Fruit fly (Drosophila melanogaster): Measurements from ENCODE around the gene sbr.

The sbr gene

dm6 chrX:10822678-10823440 is 24.0 kb downstream of the sbr start:
- TF ChIP-seq CG17801 (GFP tag; optimal IDR thresholded peaks at IDR 0.05; ENCODE audit: partially characterized antibody): no peak

- no peak for TF ChIP-seq CG17801 (GFP tag; optimal IDR thresholded peaks at IDR 0.05; ENCODE audit: partially characterized antibody)
Measured at dm6 chrX:10822096-10822495, 24.8 kb downstream of the sbr start.

dm6 chrX:10820741-10821140 is 26.2 kb downstream of the sbr start:
- TF ChIP-seq CG17801 (GFP tag; optimal IDR thresholded peaks at IDR 0.05; ENCODE audit: partially characterized antibody): no peak

- TF ChIP-seq CG17801 (GFP tag; optimal IDR thresholded peaks at IDR 0.05; ENCODE audit: partially characterized antibody): no peak
Measured at dm6 chrX:10816856-10817255, 30.0 kb downstream of the sbr start.

dm6 chrX:10815511-10816080 is 31.3 kb downstream of the sbr start:
- TF ChIP-seq CG17801 (GFP tag; optimal IDR thresholded peaks at IDR 0.05; ENCODE audit: partially characterized antibody): peak; percentile 40

- TF ChIP-seq CG17801 (GFP tag; optimal IDR thresholded peaks at IDR 0.05; ENCODE audit: partially characterized antibody): no peak
Measured at dm6 chrX:10814832-10815372, 32.0 kb downstream of the sbr start.

dm6 chrX:10814113-10814512 is 32.8 kb downstream of the sbr start:
- TF ChIP-seq CG17801 (GFP tag; optimal IDR thresholded peaks at IDR 0.05; ENCODE audit: partially characterized antibody): no peak

- no peak for TF ChIP-seq CG17801 (GFP tag; optimal IDR thresholded peaks at IDR 0.05; ENCODE audit: partially characterized antibody)
Measured at dm6 chrX:10808684-10809083, 38.2 kb downstream of the sbr start.

- TF ChIP-seq CG17801 (GFP tag; optimal IDR thresholded peaks at IDR 0.05; ENCODE audit: partially characterized antibody): peak; percentile 67
Measured at dm6 chrX:10806718-10807412, 40.0 kb downstream of the sbr start.

dm6 chrX:10805651-10806191 is 41.2 kb downstream of the sbr start:
- peak; percentile 78 for TF ChIP-seq CG17801 (GFP tag; optimal IDR thresholded peaks at IDR 0.05; ENCODE audit: partially characterized antibody)

dm6 chrX:10804042-10804441 is 42.9 kb downstream of the sbr start:
- TF ChIP-seq CG17801 (GFP tag; optimal IDR thresholded peaks at IDR 0.05; ENCODE audit: partially characterized antibody): no peak

- peak; percentile 42 for TF ChIP-seq CG17801 (GFP tag; optimal IDR thresholded peaks at IDR 0.05; ENCODE audit: partially characterized antibody)
Measured at dm6 chrX:10802457-10803378, 44.2 kb downstream of the sbr start.

dm6 chrX:10801827-10802456 is 45.0 kb downstream of the sbr start:
- TF ChIP-seq CG17801 (GFP tag; optimal IDR thresholded peaks at IDR 0.05; ENCODE audit: partially characterized antibody): no peak

dm6 chrX:10801033-10801432 is 45.9 kb downstream of the sbr start:
- TF ChIP-seq CG17801 (GFP tag; optimal IDR thresholded peaks at IDR 0.05; ENCODE audit: partially characterized antibody): no peak

All from ovary, adult (tissue).